Fruit fly (Drosophila melanogaster) whole organism: ENCODE measurements around the gene CG44303.

Source experiments
- CG8478 ChIP-seq: fragments of >200 bp; optimal IDR thresholded peaks from 2 replicates; lab custom pipeline; 2018; ENCODE audit warnings: inconsistent platforms
- Dll ChIP-seq: fragments of >200 bp; optimal IDR thresholded peaks from 2 replicates; lab custom pipeline; 2017
- EcR ChIP-seq, 2 experiments: fragments of >200 bp; optimal IDR thresholded peaks; 2 replicates each; lab custom pipeline; 2017; ENCODE audit warnings: missing biosample characterization in 2 of 2, missing genetic modification characterization in 2 of 2, missing genetic modification reagents in 2 of 2
- pan ChIP-seq: fragments of >200 bp; optimal IDR thresholded peaks from 2 replicates; lab custom pipeline; 2017
- psq ChIP-seq: fragments of >200 bp; optimal IDR thresholded peaks from 2 replicates; lab custom pipeline; 2017
- usp ChIP-seq: fragments of >200 bp; optimal IDR thresholded peaks from 2 replicates; lab custom pipeline; 2017; ENCODE audit warnings: missing biosample characterization, missing genetic modification characterization, mixed read lengths

CG44303 gene

dm6 chrX:6702028-6702433 is 14.8 kb upstream of the CG44303 start:
- TF ChIP-seq psq (lab: Kevin White, UChicago) (no peak), pan (no peak), Dll (no peak), EcR (GFP tag; optimal IDR thresholded peaks at IDR 0.05; lab: Kevin White, UChicago) (no peak)

- TF ChIP-seq pan (no peak), usp (no peak), EcR (GFP tag; optimal IDR thresholded peaks at IDR 0.05; lab: Kevin White, UChicago) (no peak)
Observed at dm6 chrX:6700990-6701530, 13.8 kb upstream of the CG44303 start.

- no peak for TF ChIP-seq CG8478 (lab: Kevin White, UChicago)
- no peak for TF ChIP-seq pan
- no peak for TF ChIP-seq usp
- no peak for TF ChIP-seq psq (lab: Kevin White, UChicago)
- no peak for TF ChIP-seq Dll
- no peak for TF ChIP-seq EcR (GFP tag; optimal IDR thresholded peaks at IDR 0.05; lab: Kevin White, UChicago)
Observed at dm6 chrX:6700263-6700989, 13.2 kb upstream of the CG44303 start.

dm6 chrX:6699255-6699885 is 12.2 kb upstream of the CG44303 start, which contains the start of gene CG14441:
CG14441 (plus strand) TSS chrX:6699508.
- TF ChIP-seq CG8478 (lab: Kevin White, UChicago), result no peak
- no peak for TF ChIP-seq usp
- TF ChIP-seq pan, result no peak
- no peak for TF ChIP-seq psq (lab: Kevin White, UChicago)
- TF ChIP-seq EcR (GFP tag; optimal IDR thresholded peaks at IDR 0.05; lab: Kevin White, UChicago), result no peak
- no peak for TF ChIP-seq Dll

dm6 chrX:6698248-6698812 is 11.1 kb upstream of the CG44303 start, which contains the start of gene CG14440:
CG14440 (minus strand) TSS chrX:6698567.
- TF ChIP-seq CG8478 (lab: Kevin White, UChicago) (no peak), pan (no peak), usp (no peak)

- TF ChIP-seq pan, result no peak
- no peak for TF ChIP-seq psq (lab: Kevin White, UChicago)
Observed at dm6 chrX:6696467-6696866, 9.2 kb upstream of the CG44303 start.

- TF ChIP-seq EcR (GFP tag; optimal IDR thresholded peaks at IDR 0.05; lab: Kevin White, UChicago) (no peak), usp (no peak), CG8478 (lab: Kevin White, UChicago) (no peak), pan (no peak), psq (lab: Kevin White, UChicago) (no peak)
Observed at dm6 chrX:6694979-6695388, 7.8 kb upstream of the CG44303 start, which contains the start of gene CG14442. CG14442 (minus strand) TSS chrX:6695007.

- TF ChIP-seq Dll (peak; percentile 75), CG8478 (lab: Kevin White, UChicago) (peak; percentile 41), pan (no peak)
Observed at dm6 chrX:6694105-6694788, 7.0 kb upstream of the CG44303 start.

dm6 chrX:6688620-6689400 is 1.6 kb upstream of the CG44303 start, which contains the start of gene CG3184:
CG3184 (minus strand) TSS chrX:6688774.
- TF ChIP-seq EcR (GFP tag; optimal IDR thresholded peaks at IDR 0.05; lab: Kevin White, UChicago) (no peak), usp (no peak), CG8478 (lab: Kevin White, UChicago) (no peak), Dll (no peak), psq (lab: Kevin White, UChicago) (no peak), pan (no peak)

- no peak for TF ChIP-seq usp
- TF ChIP-seq Dll, result no peak
- no peak for TF ChIP-seq pan
Observed at dm6 chrX:6683635-6684499, 3.4 kb downstream of the CG44303 start, which contains the start of gene Pink1. Pink1 (plus strand) TSS chrX:6683798.

dm6 chrX:6681467-6681866 is 5.8 kb downstream of the CG44303 start, which contains the start of gene Fum2:
Fum2 (plus strand) TSS chrX:6681767.
- TF ChIP-seq Dll, result no peak
- no peak for TF ChIP-seq pan
- no peak for TF ChIP-seq psq (lab: Kevin White, UChicago)
- TF ChIP-seq CG8478 (lab: Kevin White, UChicago), result no peak
- TF ChIP-seq EcR (GFP tag; optimal IDR thresholded peaks at IDR 0.05; lab: Kevin White, UChicago), result no peak
- no peak for TF ChIP-seq usp
